Worm (Caenorhabditis elegans): ENCODE measurements around the gene rpc-25.

rpc-25 gene

ce11 chrV:10237959-10238444 lies 31.6 kb upstream of the rpc-25 start (continued):
- TF ChIP-seq F57A8.1 (GFP tag; optimal IDR thresholded peaks at IDR 0.05) (no peak), ztf-18 (tag; optimal IDR thresholded peaks at IDR 0.05) (peak; percentile 7), F37B4.10 (GFP tag; IDR thresholded peaks at IDR 0.05) (no peak), somi-1 (GFP tag; optimal IDR thresholded peaks at IDR 0.05) (no peak), die-1 (tag; optimal IDR thresholded peaks at IDR 0.05) (peak; percentile 27), mxl-1 (tag; optimal IDR thresholded peaks at IDR 0.05) (no peak), ceh-27 (GFP tag; optimal IDR thresholded peaks at IDR 0.05) (no peak), fkh-3 (tag; optimal IDR thresholded peaks at IDR 0.05) (peak; percentile 54), hmg-20 (GFP tag; IDR thresholded peaks at IDR 0.05) (no peak), bed-1 (GFP tag; IDR thresholded peaks at IDR 0.05) (0 out of 2 replicates have a peak, but pooled peaks have one; percentile 51), let-607 (tag; optimal IDR thresholded peaks at IDR 0.05) (no peak), Y95B8A.8 (GFP tag; IDR thresholded peaks at IDR 0.05) (peak; percentile 85; the same call in 1 of the 2 replicates), sptf-2 (GFP tag; optimal IDR thresholded peaks at IDR 0.05) (no peak), attf-5 (GFP tag; optimal IDR thresholded peaks at IDR 0.05) (no peak), D2030.7 (GFP tag; IDR thresholded peaks at IDR 0.05) (0 out of 2 replicates have a peak, but pooled peaks have one; percentile 36), mcd-1 (GFP tag; IDR thresholded peaks at IDR 0.05) (no peak), B0261.1 (tag; optimal IDR thresholded peaks at IDR 0.05) (peak; percentile 9), ZK185.1 (tag; optimal IDR thresholded peaks at IDR 0.05; ENCODE audit: poor library complexity, severe bottlenecking) (no peak), hrde-1 (tag; optimal IDR thresholded peaks at IDR 0.05; ENCODE audit: borderline replicate concordance) (peak; percentile 77), egrh-3 (GFP tag; IDR thresholded peaks at IDR 0.05) (no peak), F10E7.11 (tag; optimal IDR thresholded peaks at IDR 0.05) (peak; percentile 93), nhr-27 (tag; optimal IDR thresholded peaks at IDR 0.05) (peak; percentile 82), tbp1 (GFP tag; optimal IDR thresholded peaks at IDR 0.05) (peak; percentile 45), let-526 (GFP tag; IDR thresholded peaks at IDR 0.05) (no peak), T07F8.4 (tag; optimal IDR thresholded peaks at IDR 0.05) (no peak), ztf-26 (tag; optimal IDR thresholded peaks at IDR 0.05) (no peak), lag-1 (GFP tag; IDR thresholded peaks at IDR 0.05) (no peak), F23B12.7 (tag; optimal IDR thresholded peaks at IDR 0.05; ENCODE audit: insufficient read depth) (no peak), F55B11.4 (tag; optimal IDR thresholded peaks at IDR 0.05; ENCODE audit: borderline replicate concordance, insufficient read depth) (no peak), ztf-3 (GFP tag; optimal IDR thresholded peaks at IDR 0.05) (no peak), tlf-1 (GFP tag; optimal IDR thresholded peaks at IDR 0.05) (peak; percentile 1), Y53G8AR.9 (GFP tag; conservative IDR thresholded peaks at IDR 0.05) (peak; percentile 75; the same call in 1 of the 2 replicates), ccch-3 (GFP tag; optimal IDR thresholded peaks at IDR 0.05) (no peak), rec-8 (tag; optimal IDR thresholded peaks at IDR 0.05) (peak in 1 of 2 experiments; percentile 0), snpc-1.1 (tag; optimal IDR thresholded peaks at IDR 0.05; ENCODE audit: insufficient read depth) (no peak), nfya-2 (GFP tag; IDR thresholded peaks at IDR 0.05) (no peak), B0035.1 (tag; optimal IDR thresholded peaks at IDR 0.05) (peak; percentile 10), rpc-1 (optimal IDR thresholded peaks at IDR 0.05) (no peak), rpc-1 (tag; optimal IDR thresholded peaks at IDR 0.05) (no peak), ztf-22 (GFP tag; optimal IDR thresholded peaks at IDR 0.05) (no peak), nhr-80 (tag; optimal IDR thresholded peaks at IDR 0.05) (no peak), hlh-12 (tag; optimal IDR thresholded peaks at IDR 0.05) (no peak), chd-7 (tag; optimal IDR thresholded peaks at IDR 0.05) (peak; percentile 78), B0019.2 (GFP tag; conservative IDR thresholded peaks at IDR 0.05) (no peak), nfyb-1 (GFP tag; IDR thresholded peaks at IDR 0.05) (0 out of 2 replicates have a peak, but pooled peaks have one; percentile 64), mel-28 (tag; optimal IDR thresholded peaks at IDR 0.05; ENCODE audit: borderline replicate concordance) (peak; percentile 74), zim-3 (tag; optimal IDR thresholded peaks at IDR 0.05) (peak; percentile 4), lir-1 (GFP tag; conservative IDR thresholded peaks at IDR 0.05) (no peak)

Measured in whole organism, young adult.